Fruit fly (Drosophila melanogaster): ENCODE data around the gene ppan.
A peak's percentile ranks its signal among the peaks of the same experiment; 100 is the strongest.

The ppan gene

DNA sequence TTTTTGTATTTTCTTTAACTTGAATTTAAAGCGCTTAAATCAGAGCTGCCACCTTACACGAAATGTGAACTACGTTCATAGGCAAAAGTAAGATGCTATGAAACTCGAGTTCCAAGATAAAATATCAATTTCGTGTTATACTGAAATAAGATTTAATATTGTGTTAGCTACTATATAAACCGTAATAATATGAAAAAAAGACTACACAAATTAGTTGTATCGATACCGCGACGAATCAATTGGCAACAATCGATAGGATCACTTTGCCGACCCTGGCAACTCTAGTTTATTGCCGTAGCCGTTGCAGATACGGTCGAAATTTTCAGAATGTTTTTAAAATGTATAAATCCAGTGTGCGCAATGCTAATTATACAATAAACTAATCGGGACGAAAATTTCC lies 24.4 kb downstream of the ppan start, which contains the start of gene SNF4Agamma (continued):
- TF ChIP-seq NC2α (GFP tag; optimal IDR thresholded peaks at IDR 0.05) (no peak), CG13624 (GFP tag; optimal IDR thresholded peaks at IDR 0.05) (no peak), so (GFP tag; IDR thresholded peaks at IDR 0.05) (no peak), twi (tag; optimal IDR thresholded peaks at IDR 0.05) (no peak), BEAF-32 (GFP tag; optimal IDR thresholded peaks at IDR 0.05) (peak; percentile 79), cas (GFP tag; IDR thresholded peaks at IDR 0.05) (no peak), sug (tag; optimal IDR thresholded peaks at IDR 0.05) (peak; percentile 63), esg (GFP tag; conservative IDR thresholded peaks at IDR 0.05) (0 out of 2 replicates have a peak, but pooled peaks have one; percentile 16), HLH54F (GFP tag; optimal IDR thresholded peaks at IDR 0.05) (peak; percentile 11), gt (GFP tag; IDR thresholded peaks at IDR 0.05) (no peak), E2f1 (GFP tag; IDR thresholded peaks at IDR 0.05) (no peak), CG6854 (GFP tag; optimal IDR thresholded peaks at IDR 0.05) (no peak), CG11696 (GFP tag; IDR thresholded peaks at IDR 0.05) (no peak), ab (GFP tag; optimal IDR thresholded peaks at IDR 0.05) (no peak), gfzf (GFP tag; optimal IDR thresholded peaks at IDR 0.05) (peak; percentile 29), jigr1 (GFP tag; IDR thresholded peaks at IDR 0.05) (no peak), CG16815 (GFP tag; optimal IDR thresholded peaks at IDR 0.05) (no peak), CG34422 (GFP tag; IDR thresholded peaks at IDR 0.05) (0 out of 3 replicates have a peak, but pooled peaks have one; percentile 19), Lpt (GFP tag; optimal IDR thresholded peaks at IDR 0.05) (no peak), CG10366 (GFP tag; IDR thresholded peaks at IDR 0.05) (peak; percentile 45; the same call in 1 of the 2 replicates), peb (GFP tag; IDR thresholded peaks at IDR 0.05) (no peak), CG2129 (GFP tag; IDR thresholded peaks at IDR 0.05; ENCODE audit: partially characterized antibody) (peak; percentile 60), Ravus (GFP tag; IDR thresholded peaks at IDR 0.05) (no peak), Xrp1 (GFP tag; IDR thresholded peaks at IDR 0.05) (peak; percentile 16; the same call in 1 of the 2 replicates), CG18011 (GFP tag; optimal IDR thresholded peaks at IDR 0.05) (peak; percentile 97), insv (GFP tag; optimal IDR thresholded peaks at IDR 0.05) (peak in 1 of 2 experiments; percentile 58), kay (GFP tag; optimal IDR thresholded peaks at IDR 0.05) (peak; percentile 10), Scr (GFP tag; IDR thresholded peaks at IDR 0.05; ENCODE audit: partially characterized antibody) (peak; percentile 77), Dbx (GFP tag; IDR thresholded peaks at IDR 0.05) (0 out of 3 replicates have a peak, but pooled peaks have one; percentile 33), CG1647 (GFP tag; optimal IDR thresholded peaks at IDR 0.05) (no peak), yki (optimal IDR thresholded peaks at IDR 0.05) (no peak), CG17328 (GFP tag; IDR thresholded peaks at IDR 0.05) (no peak), Ets65A (GFP tag) (peak; percentile 91), Gug (GFP tag; IDR thresholded peaks at IDR 0.05) (no peak; the same call in 3 of the 4 replicates), CG13424 (tag; optimal IDR thresholded peaks at IDR 0.05) (peak; percentile 11), bbx (GFP tag; IDR thresholded peaks at IDR 0.05; ENCODE audit: partially characterized antibody) (peak; percentile 77), az2 (GFP tag; optimal IDR thresholded peaks at IDR 0.05) (no peak), sqz (GFP tag; optimal IDR thresholded peaks at IDR 0.05) (no peak), al (GFP tag; IDR thresholded peaks at IDR 0.05) (no peak), unpg (GFP tag; optimal IDR thresholded peaks at IDR 0.05) (no peak), schlank (tag; optimal IDR thresholded peaks at IDR 0.05) (no peak), Nf-YC (tag; optimal IDR thresholded peaks at IDR 0.05) (peak; percentile 58), CG17802 (tag; optimal IDR thresholded peaks at IDR 0.05) (no peak), Bdp1 (GFP tag; optimal IDR thresholded peaks at IDR 0.05) (no peak), cad (GFP tag; optimal IDR thresholded peaks at IDR 0.05) (no peak), nom (GFP tag; optimal IDR thresholded peaks at IDR 0.05) (no peak), CG10267 (tag; optimal IDR thresholded peaks at IDR 0.05) (peak; percentile 23), pnt (GFP tag; optimal IDR thresholded peaks at IDR 0.05) (no peak), CG2889 (GFP tag; IDR thresholded peaks at IDR 0.05) (no peak), CG12659 (GFP tag; optimal IDR thresholded peaks at IDR 0.05) (peak; percentile 44), HmgD (GFP tag; optimal IDR thresholded peaks at IDR 0.05) (no peak), kah (GFP tag; optimal IDR thresholded peaks at IDR 0.05) (no peak)
